Fruit fly (Drosophila melanogaster): ENCODE data around the gene Ir7f.

DNA sequence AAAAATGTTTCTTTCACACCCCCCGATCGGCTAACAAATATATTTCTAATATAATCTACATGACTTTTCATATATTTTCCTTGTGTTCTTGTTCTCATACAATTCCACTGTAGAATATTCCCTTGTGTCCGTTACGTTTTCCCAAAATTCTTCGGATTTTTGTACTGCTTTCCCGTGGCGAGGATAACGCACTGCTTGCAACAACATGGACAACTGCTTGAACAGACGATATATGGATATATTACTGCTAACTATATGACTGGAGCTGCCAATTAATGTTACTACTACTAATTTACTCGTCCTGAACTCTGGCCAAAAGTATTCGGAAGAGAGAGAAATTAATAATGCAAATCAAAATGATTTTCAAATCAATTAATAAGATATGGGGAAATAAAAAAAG is 41.1 kb upstream of the Ir7f start:
- TF ChIP-seq CG33017 (tag; optimal IDR thresholded peaks at IDR 0.05) (no peak), CG14711 (tag; optimal IDR thresholded peaks at IDR 0.05) (no peak), cnc (optimal IDR thresholded peaks at IDR 0.05) (no peak), bab1 (GFP tag; optimal IDR thresholded peaks at IDR 0.05) (no peak), tj (GFP tag; optimal IDR thresholded peaks at IDR 0.05) (no peak), CG12768 (GFP tag; optimal IDR thresholded peaks at IDR 0.05) (no peak), cic (GFP tag; optimal IDR thresholded peaks at IDR 0.05) (no peak), Crg-1 (GFP tag; optimal IDR thresholded peaks at IDR 0.05) (no peak)
